Fruit fly (Drosophila melanogaster) whole organism, wandering third instar larva: ENCODE results near the gene CG15550.

Experiments used
- CG32264 ChIP-seq: fragments of 200-800 bp; sonication (Bioruptor generic); optimal IDR thresholded peaks from 2 replicates; lab custom pipeline; 2016; ENCODE audit warnings: missing biosample characterization, missing genetic modification characterization
- CG9705 ChIP-seq: fragments of 200-800 bp; sonication (Bioruptor generic); optimal IDR thresholded peaks from 2 replicates; lab custom pipeline; 2018; ENCODE audit warnings: missing biosample characterization, mild to moderate bottlenecking, missing genetic modification characterization
- CrebA ChIP-seq: fragments of 200-800 bp; sonication (Bioruptor generic); optimal IDR thresholded peaks from 2 replicates; lab custom pipeline; 2016; ENCODE audit warnings: missing biosample characterization, mild to moderate bottlenecking, missing genetic modification characterization, borderline replicate concordance
- Dfd ChIP-seq: fragments of >200 bp; optimal IDR thresholded peaks from 2 replicates; lab custom pipeline; 2017; ENCODE audit warnings: missing biosample characterization, missing genetic modification characterization
- Dif ChIP-seq: fragments of 200-275, 200-300 bp; sonication (Bioruptor generic); optimal IDR thresholded peaks from 2 replicates; lab custom pipeline; 2018; ENCODE audit warnings: missing biosample characterization, missing genetic modification characterization; ENCODE audit not compliant: partially characterized antibody
- GATAd ChIP-seq: sonication (Bioruptor generic); optimal IDR thresholded peaks from 2 replicates; lab custom pipeline; 2016; ENCODE audit warnings: missing biosample characterization, missing genetic modification characterization
- HLH106 ChIP-seq: fragments of 200-800 bp; optimal IDR thresholded peaks from 3 replicates; lab custom pipeline; 2019; ENCODE audit warnings: missing biosample characterization, mild to moderate bottlenecking, missing genetic modification characterization, moderate library complexity
- Hnf4 ChIP-seq: fragments of 200-800 bp; sonication (Bioruptor generic); optimal IDR thresholded peaks from 2 replicates; lab custom pipeline; 2016; ENCODE audit warnings: missing biosample characterization, mild to moderate bottlenecking, missing genetic modification characterization
- Hr78 ChIP-seq: fragments of >200 bp; optimal IDR thresholded peaks from 2 replicates; lab custom pipeline; 2017; ENCODE audit warnings: missing biosample characterization, missing genetic modification characterization
- Hr83 ChIP-seq: fragments of 200-300 bp; sonication (Bioruptor generic); optimal IDR thresholded peaks from 2 replicates; lab custom pipeline; 2016; ENCODE audit warnings: missing biosample characterization, mild to moderate bottlenecking, missing genetic modification characterization, moderate library complexity; ENCODE audit not compliant: poor library complexity, severe bottlenecking
- Jra ChIP-seq: sonication (Bioruptor generic); optimal IDR thresholded peaks from 2 replicates; lab custom pipeline; 2016; ENCODE audit warnings: missing biosample characterization, missing genetic modification characterization
- Mio ChIP-seq: sonication (Bioruptor generic); optimal IDR thresholded peaks from 2 replicates; lab custom pipeline; 2016; ENCODE audit warnings: missing biosample characterization, missing genetic modification characterization
- Myc ChIP-seq: fragments of >200 bp; optimal IDR thresholded peaks from 2 replicates; lab custom pipeline; 2017
- N ChIP-seq: fragments of >200 bp; optimal IDR thresholded peaks from 2 replicates; lab custom pipeline; 2018; ENCODE audit warnings: missing biosample characterization, missing external identifiers, missing genetic modification characterization
- OdsH ChIP-seq: fragments of 200-800 bp; sonication (Bioruptor generic); optimal IDR thresholded peaks from 2 replicates; lab custom pipeline; 2016; ENCODE audit warnings: missing biosample characterization, mild to moderate bottlenecking, missing genetic modification characterization
- Rel ChIP-seq, 2 experiments: fragments of 200-800 bp; sonication (Bioruptor generic) in 1 of 2; optimal IDR thresholded peaks; 2 replicates in 1 of 2; 3 replicates in 1 of 2; lab custom pipeline; 2016 to 2019; ENCODE audit warnings: mild to moderate bottlenecking in 2 of 2, missing biosample characterization in 2 of 2, missing genetic modification characterization in 2 of 2, moderate library complexity in 1 of 2
- Sp1 ChIP-seq: fragments of 200-800 bp; sonication (Bioruptor generic); optimal IDR thresholded peaks from 3 replicates; lab custom pipeline; 2019; ENCODE audit warnings: missing biosample characterization, mild to moderate bottlenecking, missing genetic modification characterization, moderate library complexity
- Vsx2 ChIP-seq: fragments of 200-300, 225-300 bp; sonication (Bioruptor generic); optimal IDR thresholded peaks from 2 replicates; lab custom pipeline; 2018; ENCODE audit warnings: missing biosample characterization, missing genetic modification characterization; ENCODE audit not compliant: partially characterized antibody
- br ChIP-seq: fragments of 200-800 bp; sonication (Bioruptor generic); optimal IDR thresholded peaks from 2 replicates; lab custom pipeline; 2016; ENCODE audit warnings: missing biosample characterization, missing genetic modification characterization
- dl ChIP-seq, 2 experiments: fragments of 175-275, 200-275 bp in 1 of 2; fragments of 200-275 bp in 1 of 2; sonication (Bioruptor generic); optimal IDR thresholded peaks; lab custom pipeline; 2018; ENCODE audit warnings: mild to moderate bottlenecking in 2 of 2, missing biosample characterization in 2 of 2, missing genetic modification characterization in 2 of 2, moderate library complexity in 2 of 2; ENCODE audit not compliant: partially characterized antibody in 2 of 2, insufficient read depth in 1 of 2
- dmrt93B ChIP-seq: fragments of 200-800 bp; sonication (Bioruptor generic); optimal IDR thresholded peaks from 2 replicates; lab custom pipeline; 2018; ENCODE audit warnings: missing biosample characterization, mild to moderate bottlenecking, missing genetic modification characterization
- dsf ChIP-seq: sonication (Bioruptor generic); optimal IDR thresholded peaks from 2 replicates; lab custom pipeline; 2016; ENCODE audit warnings: missing biosample characterization, missing genetic modification characterization, borderline replicate concordance
- ey ChIP-seq: fragments of 200-800 bp; sonication (Bioruptor generic); optimal IDR thresholded peaks from 2 replicates; lab custom pipeline; 2016; ENCODE audit warnings: missing biosample characterization, missing genetic modification characterization
- foxo ChIP-seq, 2 experiments: fragments of 200-800 bp; sonication (Bioruptor generic); optimal IDR thresholded peaks; 2 replicates in 1 of 2; 3 replicates in 1 of 2; lab custom pipeline; 2016 to 2017; ENCODE audit warnings: missing biosample characterization in 2 of 2, missing genetic modification characterization in 2 of 2
- h ChIP-seq: fragments of 200-800 bp; sonication (Bioruptor generic); optimal IDR thresholded peaks from 3 replicates; lab custom pipeline; 2016; ENCODE audit warnings: missing biosample characterization, mild to moderate bottlenecking, missing genetic modification characterization
- psq ChIP-seq: fragments of 200-800 bp; sonication (Bioruptor generic); optimal IDR thresholded peaks from 3 replicates; lab custom pipeline; 2017; ENCODE audit warnings: missing biosample characterization, mild to moderate bottlenecking, missing genetic modification characterization, moderate library complexity
- rgr ChIP-seq: fragments of 200-800 bp; sonication (Bioruptor generic); optimal IDR thresholded peaks from 3 replicates; lab custom pipeline; 2016; ENCODE audit warnings: missing biosample characterization, mild to moderate bottlenecking, missing genetic modification characterization
- sage ChIP-seq: fragments of 200-800 bp; sonication (Bioruptor generic); optimal IDR thresholded peaks from 2 replicates; lab custom pipeline; 2016; ENCODE audit warnings: missing biosample characterization, mild to moderate bottlenecking, missing genetic modification characterization
- sv ChIP-seq: fragments of 200-800 bp; sonication (Bioruptor generic); optimal IDR thresholded peaks from 3 replicates; lab custom pipeline; 2016; ENCODE audit warnings: missing biosample characterization, missing genetic modification characterization
- tai ChIP-seq: sonication (Bioruptor generic); optimal IDR thresholded peaks from 2 replicates; lab custom pipeline; 2016; ENCODE audit warnings: missing biosample characterization, missing genetic modification characterization
- usp ChIP-seq: fragments of >200 bp; optimal IDR thresholded peaks from 2 replicates; lab custom pipeline; 2017; ENCODE audit warnings: missing biosample characterization, missing genetic modification characterization
- woc ChIP-seq: sonication (Bioruptor generic); optimal IDR thresholded peaks from 2 replicates; lab custom pipeline; 2016; ENCODE audit warnings: missing biosample characterization, mild to moderate bottlenecking, missing genetic modification characterization

The CG15550 gene

DNA sequence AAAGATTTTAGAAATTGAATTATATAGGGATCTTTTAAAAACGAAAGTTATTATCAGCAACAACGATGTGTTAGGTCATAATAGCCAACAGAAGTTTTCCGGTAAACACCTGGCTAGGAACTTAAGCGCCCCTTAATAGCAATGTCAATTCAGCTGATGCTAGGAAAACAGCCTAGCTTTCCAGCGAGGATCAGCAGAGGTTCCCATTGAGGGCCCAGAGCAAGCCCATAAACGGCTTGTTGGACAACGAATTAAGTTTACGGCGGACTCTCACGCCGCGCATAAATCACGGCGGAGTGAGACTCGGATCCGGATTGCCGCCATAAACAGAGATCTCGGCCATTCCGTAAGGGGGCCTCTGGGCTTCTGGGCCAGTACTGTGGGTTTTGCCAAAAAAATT lies 23.2 kb downstream of the CG15550 start:
- TF ChIP-seq OdsH (GFP tag; lab: Kevin White, UChicago) (peak; percentile 7), Hr78 (GFP tag; lab: Kevin White, UChicago) (no peak), Sp1 (GFP tag; lab: Kevin White, UChicago) (peak; percentile 5), h (peak; percentile 3)

DNA sequence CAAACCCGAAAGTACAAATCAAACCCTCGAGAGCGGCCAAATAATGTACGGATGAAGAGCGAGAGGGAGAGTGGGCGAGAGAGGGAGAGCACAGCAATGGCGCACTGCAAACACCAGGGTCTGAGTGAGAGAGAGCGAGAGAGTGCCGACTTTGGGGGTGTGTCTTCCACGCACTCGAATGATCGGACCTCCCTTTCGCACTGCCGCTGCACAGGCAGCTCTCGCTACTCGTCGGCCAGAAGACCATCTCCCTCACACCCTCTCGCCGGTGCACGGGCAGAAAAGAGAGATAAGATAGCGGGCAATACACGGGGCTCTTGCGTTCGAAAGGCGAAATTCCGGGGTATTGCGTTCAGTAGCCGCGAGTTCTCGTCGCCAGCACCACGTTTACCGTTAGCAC lies 24.5 kb downstream of the CG15550 start, which contains the start of gene Ptx1:
Ptx1 (plus strand) TSS at position 353 of the 400 bp plus-strand sequence.
- TF ChIP-seq rgr (GFP tag; lab: Kevin White, UChicago) (peak; percentile 37), woc (no peak), Dif (peak; percentile 43), h (peak; percentile 37), tai (GFP tag; lab: Kevin White, UChicago) (no peak), Hr83 (GFP tag; lab: Kevin White, UChicago) (peak; percentile 43), dl (GFP tag; optimal IDR thresholded peaks at IDR 0.05; lab: Kevin White, UChicago; ENCODE audit: insufficient read depth in 1 of 2, partially characterized antibody in 2 of 2) (peak; percentile 37 to 53), CrebA (no peak)
- TF ChIP-seq, all 38 proteins: peak for 5

DNA sequence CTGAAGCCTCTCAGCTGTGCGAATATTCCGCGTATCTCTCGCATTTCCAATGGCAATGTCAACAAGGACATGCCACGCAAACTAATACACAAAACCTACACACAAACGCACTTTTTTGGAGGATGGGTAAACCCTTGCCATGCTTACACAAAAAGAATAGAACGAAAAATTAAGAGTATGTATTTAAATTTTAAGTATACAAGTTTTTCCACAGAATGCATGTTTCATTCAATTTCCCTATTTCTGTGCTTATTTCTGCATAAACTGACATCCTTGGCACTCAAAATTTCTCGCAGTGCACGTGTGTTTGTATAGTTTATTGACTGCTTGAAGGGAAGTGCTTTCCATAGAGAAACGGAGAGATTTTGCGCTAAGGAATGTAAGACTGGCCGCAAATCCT lies 27.1 kb downstream of the CG15550 start:
- TF ChIP-seq psq (GFP tag; lab: Kevin White, UChicago) (no peak), Hr83 (GFP tag; lab: Kevin White, UChicago) (no peak), N (no peak), woc (no peak), Hnf4 (GFP tag; lab: Kevin White, UChicago) (no peak), Myc (lab: Kevin White, UChicago) (no peak), h (no peak), Dfd (GFP tag; lab: Kevin White, UChicago) (no peak), CrebA (no peak), OdsH (GFP tag; lab: Kevin White, UChicago) (no peak), CG32264 (GFP tag; lab: Kevin White, UChicago) (no peak), usp (GFP tag; lab: Kevin White, UChicago) (no peak), Rel (GFP tag; optimal IDR thresholded peaks at IDR 0.05; lab: Kevin White, UChicago) (no peak), Rel (tag; optimal IDR thresholded peaks at IDR 0.05; lab: Kevin White, UChicago) (no peak), Jra (GFP tag; lab: Kevin White, UChicago) (no peak), GATAd (GFP tag; lab: Kevin White, UChicago) (no peak), ey (GFP tag; lab: Kevin White, UChicago) (no peak), dl (GFP tag; optimal IDR thresholded peaks at IDR 0.05; lab: Kevin White, UChicago; ENCODE audit: insufficient read depth in 1 of 2, partially characterized antibody in 2 of 2) (no peak), tai (GFP tag; lab: Kevin White, UChicago) (no peak), dmrt93B (no peak), foxo (GFP tag; optimal IDR thresholded peaks at IDR 0.05; lab: Kevin White, UChicago) (no peak)

DNA sequence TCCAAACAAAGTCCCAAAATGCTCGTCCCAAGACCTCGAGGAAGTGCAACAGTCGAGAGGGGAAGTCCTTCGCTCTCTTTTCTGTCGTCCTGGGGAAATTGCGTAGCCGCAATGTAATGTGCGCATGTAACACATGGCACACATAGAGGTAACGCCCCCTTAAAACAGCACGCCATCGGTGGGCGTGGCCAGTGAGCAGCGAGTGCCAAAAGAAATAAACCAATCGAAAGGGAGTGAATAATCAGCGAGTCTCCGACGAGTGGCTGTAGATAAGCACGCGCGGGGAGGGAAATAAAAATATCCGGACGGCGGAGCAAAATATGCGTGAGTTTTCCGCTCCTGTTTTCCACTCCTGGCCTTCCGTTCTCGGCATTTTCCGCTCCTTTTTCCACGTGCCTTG lies 27.9 kb downstream of the CG15550 start:
- TF ChIP-seq br (GFP tag; lab: Kevin White, UChicago) (no peak), Vsx2 (GFP tag; lab: Kevin White, UChicago) (no peak), woc (no peak), GATAd (GFP tag; lab: Kevin White, UChicago) (no peak), Sp1 (GFP tag; lab: Kevin White, UChicago) (no peak), CG9705 (no peak), Rel (GFP tag; optimal IDR thresholded peaks at IDR 0.05; lab: Kevin White, UChicago) (no peak), Rel (tag; optimal IDR thresholded peaks at IDR 0.05; lab: Kevin White, UChicago) (no peak), psq (GFP tag; lab: Kevin White, UChicago) (no peak), usp (GFP tag; lab: Kevin White, UChicago) (no peak), Dif (no peak), sage (GFP tag; lab: Kevin White, UChicago) (no peak), sv (GFP tag; lab: Kevin White, UChicago) (no peak), CG32264 (GFP tag; lab: Kevin White, UChicago) (no peak), dmrt93B (no peak), Hnf4 (GFP tag; lab: Kevin White, UChicago) (no peak), OdsH (GFP tag; lab: Kevin White, UChicago) (no peak)
- TF ChIP-seq, all 38 proteins: peak for 0

DNA sequence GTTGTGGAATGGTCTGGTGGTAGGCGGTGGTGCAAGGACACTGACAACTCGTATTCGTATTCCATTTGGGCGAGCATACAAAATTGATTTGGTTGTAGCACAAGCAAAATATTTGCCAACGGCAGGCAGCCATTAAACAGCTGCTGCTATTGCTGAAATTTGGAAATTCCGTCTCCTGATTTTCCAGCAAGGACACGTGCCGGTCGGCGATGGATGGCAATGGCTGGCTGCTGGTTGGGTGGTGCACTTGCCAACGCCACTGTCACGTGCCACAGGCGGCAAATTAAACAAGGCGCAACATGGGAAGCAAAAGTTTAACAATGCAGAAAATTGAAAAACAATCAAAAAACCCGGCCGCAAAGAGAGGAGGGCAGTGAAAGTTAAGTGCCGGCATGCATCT lies 32.9 kb downstream of the CG15550 start:
- TF ChIP-seq dsf (GFP tag; lab: Kevin White, UChicago) = no peak
- no peak for TF ChIP-seq Hr78 (GFP tag; lab: Kevin White, UChicago)
- TF ChIP-seq HLH106 = no peak
- TF ChIP-seq dmrt93B = no peak
- no peak for TF ChIP-seq Mio (GFP tag; lab: Kevin White, UChicago)
- no peak for TF ChIP-seq usp (GFP tag; lab: Kevin White, UChicago)
